Worm (Caenorhabditis elegans): Measurements from ENCODE around the gene apc-11.

- TF ChIP-seq nhr-28 (tag; optimal IDR thresholded peaks at IDR 0.05), result no peak
- no peak for TF ChIP-seq Y116A8C.19 (tag; optimal IDR thresholded peaks at IDR 0.05; ENCODE audit: borderline replicate concordance)
- TF ChIP-seq ama-1 (optimal IDR thresholded peaks at IDR 0.05), result no peak
- no peak for TF ChIP-seq elt-3 (tag; optimal IDR thresholded peaks at IDR 0.05)
- no peak for TF ChIP-seq nhr-237 (tag; optimal IDR thresholded peaks at IDR 0.05)
- TF ChIP-seq dpl-1 (GFP tag; optimal IDR thresholded peaks at IDR 0.05), result peak; percentile 35 to 54 (median 42)
- peak in 1 of 2 experiments; percentile 54 for TF ChIP-seq lin-35 (GFP tag; optimal IDR thresholded peaks at IDR 0.05)
These were observed 719 bp upstream of the apc-11 start for ce11 chrIII:4594762-4595523.

Measured in whole organism, L1 larva.